Worm (Caenorhabditis elegans) whole organism, L4 larva: ENCODE results near the gene F39B3.3.

Source experiments
- F10B5.3 ChIP-seq: sonication (generic microtip); optimal IDR thresholded peaks from 2 replicates; lab custom pipeline; 2016; ENCODE audit warnings: mild to moderate bottlenecking, missing genetic modification characterization, missing compliant biosample characterization
- F26F4.8 ChIP-seq: fragments of 200-800 bp; sonication (Bioruptor generic); conservative IDR thresholded peaks from 2 replicates; pipeline ENCODE4 v1.3.6; 2022; ENCODE audit warnings: missing genetic modification characterization, missing compliant biosample characterization
- F37D6.2 ChIP-seq: sonication (generic microtip); optimal IDR thresholded peaks from 2 replicates; lab custom pipeline; 2016; ENCODE audit warnings: mild to moderate bottlenecking, missing genetic modification characterization, missing compliant biosample characterization
- F44E2.7 ChIP-seq: fragments of 200-800 bp; sonication (Bioruptor generic); IDR thresholded peaks from 2 replicates; pipeline ENCODE4 v2.1.2; 2022; ENCODE audit warnings: missing genetic modification characterization, missing compliant biosample characterization
- F49E8.2 ChIP-seq: sonication (generic microtip); optimal IDR thresholded peaks from 2 replicates; lab custom pipeline; 2016; ENCODE audit warnings: missing compliant biosample characterization, mild to moderate bottlenecking, missing genetic modification characterization, borderline replicate concordance
- R02D3.7 ChIP-seq: fragments of 150-350 bp; sonication (generic microtip); optimal IDR thresholded peaks from 3 replicates; lab custom pipeline; 2014; ENCODE audit warnings: missing biosample characterization, missing genetic modification characterization
- T20F7.1 ChIP-seq: fragments of 200-800 bp; sonication (Bioruptor generic); optimal IDR thresholded peaks from 2 replicates; lab custom pipeline; 2018; ENCODE audit warnings: mild to moderate bottlenecking, missing genetic modification characterization, missing compliant biosample characterization
- Y5F2A.4 ChIP-seq: fragments of 200-800 bp; sonication (Bioruptor generic); optimal IDR thresholded peaks from 2 replicates; lab custom pipeline; 2018; ENCODE audit warnings: mild to moderate bottlenecking, missing genetic modification characterization, missing compliant biosample characterization
- ZK337.2 ChIP-seq: fragments of 200-800 bp; sonication (Bioruptor generic); IDR thresholded peaks from 2 replicates; pipeline ENCODE4 v1.3.6; 2022; ENCODE audit warnings: missing genetic modification reagents, missing genetic modification characterization, missing compliant biosample characterization
- aly-2 ChIP-seq: sonication (generic microtip); optimal IDR thresholded peaks from 2 replicates; lab custom pipeline; 2018; ENCODE audit warnings: missing biosample characterization, missing genetic modification characterization
- arid-1 ChIP-seq: fragments of 200-800 bp; sonication (Bioruptor generic); conservative IDR thresholded peaks from 2 replicates; pipeline ENCODE4 v1.3.6; 2022; ENCODE audit warnings: missing genetic modification reagents, missing genetic modification characterization, missing compliant biosample characterization
- attf-4 ChIP-seq: sonication (generic microtip); optimal IDR thresholded peaks from 3 replicates; lab custom pipeline; 2017; ENCODE audit warnings: missing biosample characterization, missing genetic modification characterization
- ceh-28 ChIP-seq: fragments of 150-350 bp; optimal IDR thresholded peaks from 2 replicates; lab custom pipeline; 2014; ENCODE audit warnings: missing biosample characterization, missing genetic modification reagents, missing genetic modification characterization
- ceh-82 ChIP-seq: sonication (generic microtip); optimal IDR thresholded peaks from 2 replicates; lab custom pipeline; 2017; ENCODE audit warnings: missing biosample characterization, missing genetic modification characterization
- ctbp-1 ChIP-seq: fragments of 200-800 bp; sonication (Bioruptor generic); IDR thresholded peaks from 2 replicates; pipeline ENCODE4 v1.3.6; 2022; ENCODE audit warnings: missing genetic modification reagents, missing genetic modification characterization, missing compliant biosample characterization
- daf-8 ChIP-seq: fragments of 200-800 bp; sonication (Bioruptor generic); IDR thresholded peaks from 2 replicates; pipeline ENCODE4 v1.3.6; 2022; ENCODE audit warnings: missing genetic modification characterization, missing compliant biosample characterization
- dmd-6 ChIP-seq: fragments of 200-800 bp; sonication (Bioruptor generic); IDR thresholded peaks from 2 replicates; pipeline ENCODE4 v1.3.6; 2022; ENCODE audit warnings: missing genetic modification reagents, missing genetic modification characterization, missing compliant biosample characterization
- dve-1 ChIP-seq: sonication (generic microtip); optimal IDR thresholded peaks from 2 replicates; lab custom pipeline; 2017; ENCODE audit warnings: antibody characterized with exemption, mild to moderate bottlenecking, missing genetic modification characterization, missing compliant biosample characterization; ENCODE audit not compliant: insufficient read depth
- egl-27 ChIP-seq: sonication (generic microtip); optimal IDR thresholded peaks from 3 replicates; lab custom pipeline; 2017; ENCODE audit warnings: missing biosample characterization, missing genetic modification reagents, missing genetic modification characterization
- egl-43 ChIP-seq: fragments of 200-800 bp; sonication (Bioruptor generic); IDR thresholded peaks from 2 replicates; pipeline ENCODE4 v1.3.6; 2022; ENCODE audit warnings: missing genetic modification reagents, missing genetic modification characterization, missing compliant biosample characterization
- fkh-10 ChIP-seq: fragments of 150-350 bp; optimal IDR thresholded peaks from 2 replicates; lab custom pipeline; 2014; ENCODE audit warnings: missing biosample characterization, missing genetic modification reagents, missing genetic modification characterization
- fos-1 ChIP-seq: fragments of 150-350 bp; optimal IDR thresholded peaks from 2 replicates; lab custom pipeline; 2014; ENCODE audit warnings: missing biosample characterization, missing genetic modification characterization
- hif-1 ChIP-seq, 2 experiments: sonication (generic microtip); optimal IDR thresholded peaks; 2 replicates each; lab custom pipeline; 2016 to 2017; ENCODE audit warnings: missing compliant biosample characterization in 2 of 2, missing genetic modification characterization in 2 of 2, missing genetic modification reagents in 2 of 2, missing genotype in 2 of 2, mild to moderate bottlenecking in 1 of 2
- hlh-30 ChIP-seq: sonication (generic microtip); optimal IDR thresholded peaks from 2 replicates; lab custom pipeline; 2017; ENCODE audit warnings: antibody characterized with exemption, mild to moderate bottlenecking, missing genetic modification characterization, missing compliant biosample characterization; ENCODE audit not compliant: insufficient read depth
- hmg-1.1 ChIP-seq: fragments of 200-800 bp; sonication (Bioruptor generic); IDR thresholded peaks from 2 replicates; pipeline ENCODE4 v1.3.6; 2022; ENCODE audit warnings: missing genetic modification reagents, missing genetic modification characterization, missing compliant biosample characterization
- lin-13 ChIP-seq: fragments of 150-350 bp; optimal IDR thresholded peaks from 2 replicates; lab custom pipeline; 2014; ENCODE audit warnings: missing biosample characterization, missing genetic modification reagents, missing genetic modification characterization
- lin-29 ChIP-seq: fragments of 200-800 bp; sonication (Bioruptor generic); IDR thresholded peaks from 2 replicates; pipeline ENCODE4 v1.3.6; 2022; ENCODE audit warnings: missing genetic modification reagents, missing genetic modification characterization, missing compliant biosample characterization
- lin-38 ChIP-seq: fragments of 200-800 bp; sonication (Bioruptor generic); IDR thresholded peaks from 2 replicates; pipeline ENCODE4 v1.3.6; 2022; ENCODE audit warnings: missing genetic modification reagents, missing genetic modification characterization, missing compliant biosample characterization
- lin-39 ChIP-seq: fragments of 150-350 bp; optimal IDR thresholded peaks from 2 replicates; lab custom pipeline; 2014; ENCODE audit warnings: missing biosample characterization, missing genetic modification reagents, missing genetic modification characterization
- lir-3 ChIP-seq: sonication (generic microtip); optimal IDR thresholded peaks from 2 replicates; lab custom pipeline; 2016; ENCODE audit warnings: mild to moderate bottlenecking, missing genetic modification characterization, missing compliant biosample characterization
- madf-5 ChIP-seq, 2 experiments: fragments of 200-800 bp; sonication (Bioruptor generic); IDR thresholded peaks; 2 replicates each; pipeline ENCODE4 v1.3.6; 2022; ENCODE audit warnings: missing compliant biosample characterization in 2 of 2, missing genetic modification characterization in 2 of 2
- madf-9 ChIP-seq: fragments of 200-800 bp; sonication (Bioruptor generic); conservative IDR thresholded peaks from 2 replicates; pipeline ENCODE4 v1.3.6; 2022; ENCODE audit warnings: missing genetic modification reagents, missing genetic modification characterization, missing compliant biosample characterization
- mep-1 ChIP-seq: fragments of 150-350 bp; sonication (generic microtip); optimal IDR thresholded peaks from 3 replicates; lab custom pipeline; 2014; ENCODE audit warnings: missing biosample characterization, missing genetic modification characterization
- mes-2 ChIP-seq: sonication (generic microtip); optimal IDR thresholded peaks from 2 replicates; lab custom pipeline; 2016; ENCODE audit warnings: missing genotype, mild to moderate bottlenecking, missing genetic modification characterization, missing compliant biosample characterization; ENCODE audit not compliant: poor library complexity, severe bottlenecking
- nhr-10 ChIP-seq: fragments of 150-350 bp; optimal IDR thresholded peaks from 2 replicates; lab custom pipeline; 2014; ENCODE audit warnings: missing biosample characterization, missing genetic modification characterization
- nhr-102 ChIP-seq: sonication (generic microtip); optimal IDR thresholded peaks from 2 replicates; lab custom pipeline; 2016; ENCODE audit warnings: mild to moderate bottlenecking, missing genetic modification characterization, moderate library complexity, missing compliant biosample characterization
- nhr-11 ChIP-seq: fragments of 150-350 bp; optimal IDR thresholded peaks from 2 replicates; lab custom pipeline; 2014; ENCODE audit warnings: missing biosample characterization, missing genetic modification characterization
- nhr-111 ChIP-seq: fragments of 200-800 bp; sonication (Bioruptor generic); optimal IDR thresholded peaks from 2 replicates; lab custom pipeline; 2018; ENCODE audit warnings: mild to moderate bottlenecking, missing genetic modification characterization, missing compliant biosample characterization
- nhr-237 ChIP-seq: sonication (generic microtip); optimal IDR thresholded peaks from 2 replicates; lab custom pipeline; 2017; ENCODE audit warnings: missing biosample characterization, missing genetic modification characterization
- nhr-42 ChIP-seq: fragments of 200-800 bp; sonication (Bioruptor generic); IDR thresholded peaks from 2 replicates; pipeline ENCODE4 v1.3.6; 2022; ENCODE audit warnings: missing genetic modification characterization, missing compliant biosample characterization
- nhr-77 ChIP-seq: fragments of 150-350 bp; optimal IDR thresholded peaks from 2 replicates; lab custom pipeline; 2014; ENCODE audit warnings: missing biosample characterization, missing genetic modification characterization
- pha-4 ChIP-seq, 2 experiments: fragments of 150-350 bp in 1 of 2; fragments of 200-800 bp in 1 of 2; sonication (Bioruptor generic) in 1 of 2; IDR thresholded peaks in 1 of 2; optimal IDR thresholded peaks in 1 of 2; 2 replicates each; pipeline versions ENCODE4 v1.3.6 to Lab custom; 2014 to 2022; ENCODE audit warnings: missing genetic modification characterization in 2 of 2, missing genetic modification reagents in 2 of 2, missing biosample characterization in 1 of 2, missing compliant biosample characterization in 1 of 2
- php-3 ChIP-seq: fragments of 200-800 bp; sonication (Bioruptor generic); IDR thresholded peaks from 2 replicates; pipeline ENCODE4 v1.3.6; 2022; ENCODE audit warnings: missing genetic modification reagents, missing genetic modification characterization, missing compliant biosample characterization
- pqm-1 ChIP-seq: sonication (generic microtip); optimal IDR thresholded peaks from 2 replicates; lab custom pipeline; 2017; ENCODE audit warnings: missing biosample characterization, missing genetic modification characterization
- set-16 ChIP-seq: fragments of 200-800 bp; sonication (Bioruptor generic); IDR thresholded peaks from 2 replicates; pipeline ENCODE4 v1.3.6; 2022; ENCODE audit warnings: missing genetic modification reagents, missing genetic modification characterization, missing compliant biosample characterization
- snpc-4 ChIP-seq: fragments of 150-350 bp; optimal IDR thresholded peaks from 2 replicates; lab custom pipeline; 2014; ENCODE audit warnings: missing biosample characterization, missing genetic modification characterization
- spr-3 ChIP-seq: fragments of 200-800 bp; sonication (Bioruptor generic); optimal IDR thresholded peaks from 2 replicates; lab custom pipeline; 2018; ENCODE audit warnings: mild to moderate bottlenecking, missing genetic modification characterization, missing compliant biosample characterization
- unc-130 ChIP-seq: sonication (generic microtip); optimal IDR thresholded peaks from 2 replicates; lab custom pipeline; 2016; ENCODE audit warnings: missing genetic modification reagents, missing genetic modification characterization, missing compliant biosample characterization
- zfp-3 ChIP-seq: fragments of 200-800 bp; sonication (Bioruptor generic); conservative IDR thresholded peaks from 2 replicates; pipeline ENCODE4 v1.3.6; 2022; ENCODE audit warnings: missing genetic modification reagents, missing genetic modification characterization, missing compliant biosample characterization
- zip-11 ChIP-seq: fragments of 200-800 bp; sonication (Bioruptor generic); IDR thresholded peaks from 2 replicates; pipeline ENCODE4 v1.3.6; 2022; ENCODE audit warnings: missing genetic modification characterization, missing compliant biosample characterization
- zip-2 ChIP-seq: fragments of 150-350 bp; optimal IDR thresholded peaks from 2 replicates; lab custom pipeline; 2014; ENCODE audit warnings: missing biosample characterization, missing genetic modification characterization
- ztf-11 ChIP-seq: fragments of 150-350 bp; optimal IDR thresholded peaks from 2 replicates; lab custom pipeline; 2014; ENCODE audit warnings: missing biosample characterization, missing genetic modification characterization

The F39B3.3 gene

DNA sequence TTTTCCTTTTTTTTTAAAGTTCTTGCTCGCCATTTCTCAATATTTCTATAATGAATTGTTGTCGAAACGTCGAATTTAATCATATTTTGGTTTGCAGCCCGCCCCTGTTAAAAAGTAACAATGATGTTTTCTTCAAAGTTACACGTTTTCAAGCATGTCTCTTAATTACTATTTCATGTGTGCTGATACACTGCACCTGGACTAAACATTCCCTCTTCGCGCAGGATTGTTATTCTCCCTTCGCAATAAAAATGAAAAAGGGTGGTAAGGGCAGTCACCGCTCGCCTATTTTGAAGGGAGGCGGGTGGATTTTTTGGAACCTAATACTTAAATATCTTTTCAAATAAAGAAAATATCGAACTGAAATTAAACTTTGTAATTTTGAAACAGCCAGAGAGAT, 33.4 kb downstream of the F39B3.3 start (continued):
- TF ChIP-seq ZK337.2 (GFP tag; lab: Robert Waterston, UW) (no peak), lin-29 (GFP tag; lab: Robert Waterston, UW) (no peak), arid-1 (GFP tag; lab: Robert Waterston, UW) (no peak), attf-4 (tag; lab: Kevin White, UChicago) (no peak), nhr-237 (tag; lab: Kevin White, UChicago) (no peak), pha-4 (GFP tag; IDR thresholded peaks at IDR 0.05; lab: Robert Waterston, UW) (no peak), pha-4 (tag; optimal IDR thresholded peaks at IDR 0.05; lab: Kevin White, UChicago) (no peak), madf-9 (GFP tag; lab: Robert Waterston, UW) (peak; percentile 63), zip-11 (GFP tag; lab: Robert Waterston, UW) (no peak), F26F4.8 (GFP tag; lab: Robert Waterston, UW) (no peak), lin-38 (GFP tag; lab: Robert Waterston, UW) (no peak), lin-39 (tag; lab: Kevin White, UChicago) (no peak), madf-5 (GFP tag; IDR thresholded peaks at IDR 0.05; lab: Robert Waterston, UW) (no peak), zfp-3 (GFP tag; lab: Robert Waterston, UW) (0 out of 2 replicates have a peak, but pooled peaks have one; percentile 21), ztf-11 (tag; lab: Kevin White, UChicago) (no peak), mep-1 (tag; lab: Kevin White, UChicago) (peak; percentile 63), egl-27 (tag; lab: Kevin White, UChicago) (no peak), T20F7.1 (GFP tag; lab: Kevin White, UChicago) (peak; percentile 40), egl-43 (GFP tag; lab: Robert Waterston, UW) (peak; percentile 70; the same call in 1 of the 2 replicates), F37D6.2 (tag; lab: Kevin White, UChicago) (peak; percentile 64), ceh-82 (tag; lab: Kevin White, UChicago) (no peak), php-3 (GFP tag; lab: Robert Waterston, UW) (peak; percentile 64), fos-1 (tag; lab: Kevin White, UChicago) (no peak), hif-1 (tag; optimal IDR thresholded peaks at IDR 0.05; lab: Kevin White, UChicago) (no peak), Y5F2A.4 (GFP tag; lab: Kevin White, UChicago) (no peak), unc-130 (GFP tag; lab: Kevin White, UChicago) (no peak), dmd-6 (GFP tag; lab: Robert Waterston, UW) (peak; percentile 66), set-16 (GFP tag; lab: Robert Waterston, UW) (no peak), lir-3 (tag; lab: Kevin White, UChicago) (no peak), mes-2 (tag; lab: Kevin White, UChicago) (peak; percentile 72), ceh-28 (no peak), nhr-42 (GFP tag; lab: Robert Waterston, UW) (peak; percentile 79), F10B5.3 (tag; lab: Kevin White, UChicago) (peak; percentile 76), snpc-4 (no peak), daf-8 (GFP tag; lab: Robert Waterston, UW) (no peak), nhr-10 (no peak), hlh-30 (tag; lab: Kevin White, UChicago) (no peak), zip-2 (peak; percentile 8), F49E8.2 (tag; lab: Kevin White, UChicago) (no peak), spr-3 (GFP tag; lab: Kevin White, UChicago) (no peak), R02D3.7 (no peak), nhr-77 (tag; lab: Kevin White, UChicago) (peak; percentile 74), nhr-102 (tag; lab: Kevin White, UChicago) (peak; percentile 79), hmg-1.1 (GFP tag; lab: Robert Waterston, UW) (peak; percentile 93), nhr-11 (no peak), lin-13 (GFP tag; lab: Kevin White, UChicago) (no peak), nhr-111 (GFP tag; lab: Kevin White, UChicago) (no peak), F44E2.7 (GFP tag; lab: Robert Waterston, UW) (no peak), pqm-1 (tag; lab: Kevin White, UChicago) (no peak), aly-2 (tag; lab: Kevin White, UChicago) (no peak), dve-1 (peak; percentile 36), ctbp-1 (GFP tag; lab: Robert Waterston, UW) (no peak), fkh-10 (GFP tag; lab: Kevin White, UChicago) (no peak)
